Worm (Caenorhabditis elegans) whole organism, young adult: Measurements from ENCODE around the gene mth-2.

Experiments
- B0019.2 ChIP-seq: fragments of 200-800 bp; sonication (Bioruptor generic); conservative IDR thresholded peaks from 2 replicates; pipeline ENCODE4 v1.3.6; 2022; ENCODE audit warnings: missing genetic modification reagents, missing genetic modification characterization, missing compliant biosample characterization
- B0261.1 ChIP-seq: sonication (generic microtip); optimal IDR thresholded peaks from 2 replicates; lab custom pipeline; 2016; ENCODE audit warnings: mild to moderate bottlenecking, missing genetic modification characterization, moderate library complexity, missing compliant biosample characterization
- D2030.7 ChIP-seq: fragments of 200-800 bp; sonication (Bioruptor generic); IDR thresholded peaks from 2 replicates; pipeline ENCODE4 v1.3.6; 2022; ENCODE audit warnings: missing genetic modification reagents, missing genetic modification characterization, missing compliant biosample characterization
- F10E7.11 ChIP-seq: sonication (generic microtip); optimal IDR thresholded peaks from 2 replicates; lab custom pipeline; 2017; ENCODE audit warnings: mild to moderate bottlenecking, missing genetic modification characterization, moderate library complexity, missing compliant biosample characterization
- F23B12.7 ChIP-seq: sonication (generic microtip); optimal IDR thresholded peaks from 2 replicates; lab custom pipeline; 2017; ENCODE audit warnings: missing genetic modification characterization, mild to moderate bottlenecking, missing compliant biosample characterization, antibody characterized with exemption, moderate library complexity; ENCODE audit not compliant: insufficient read depth
- F49E8.2 ChIP-seq: sonication (generic microtip); optimal IDR thresholded peaks from 3 replicates; lab custom pipeline; 2017; ENCODE audit warnings: missing genetic modification characterization, mild to moderate bottlenecking, missing compliant biosample characterization, antibody characterized with exemption, moderate library complexity; ENCODE audit not compliant: insufficient read depth
- F52B5.7 ChIP-seq: sonication (generic microtip); optimal IDR thresholded peaks from 2 replicates; lab custom pipeline; 2016; ENCODE audit warnings: mild to moderate bottlenecking, missing genetic modification characterization, missing compliant biosample characterization
- T07F8.4 ChIP-seq: sonication (generic microtip); optimal IDR thresholded peaks from 2 replicates; lab custom pipeline; 2016; ENCODE audit warnings: mild to moderate bottlenecking, missing genetic modification characterization, moderate library complexity, missing compliant biosample characterization
- Y56A3A.18 ChIP-seq: fragments of 200-800 bp; sonication (Bioruptor generic); IDR thresholded peaks from 2 replicates; pipeline ENCODE4 v1.3.6; 2022; ENCODE audit warnings: missing genetic modification reagents, missing genetic modification characterization, missing compliant biosample characterization
- aptf-3 ChIP-seq: fragments of 200-800 bp; sonication (Bioruptor generic); IDR thresholded peaks from 2 replicates; pipeline ENCODE4 v1.3.6; 2022; ENCODE audit warnings: missing genetic modification characterization, missing compliant biosample characterization
- atf-7 ChIP-seq: sonication (generic microtip); optimal IDR thresholded peaks from 2 replicates; lab custom pipeline; 2017; ENCODE audit warnings: mild to moderate bottlenecking, missing genetic modification characterization, missing compliant biosample characterization
- attf-3 ChIP-seq: fragments of 200-800 bp; sonication (Bioruptor generic); conservative IDR thresholded peaks from 2 replicates; pipeline ENCODE4 v1.3.6; 2022; ENCODE audit warnings: missing genetic modification reagents, missing genetic modification characterization, missing compliant biosample characterization
- cebp-1 ChIP-seq, 2 experiments: fragments of 200-800 bp in 1 of 2; sonication (Bioruptor generic) in 1 of 2; sonication (generic microtip) in 1 of 2; IDR thresholded peaks in 1 of 2; optimal IDR thresholded peaks in 1 of 2; 2 replicates each; pipeline versions ENCODE4 v1.3.6 to Lab custom; 2017 to 2022; ENCODE audit warnings: missing compliant biosample characterization in 2 of 2, missing genetic modification characterization in 2 of 2, mild to moderate bottlenecking in 1 of 2, missing genetic modification reagents in 1 of 2, moderate library complexity in 1 of 2
- ceh-79 ChIP-seq: sonication (generic microtip); optimal IDR thresholded peaks from 2 replicates; lab custom pipeline; 2017; ENCODE audit warnings: mild to moderate bottlenecking, missing genetic modification characterization, missing compliant biosample characterization
- ceh-91 ChIP-seq: fragments of 200-800 bp; sonication (Bioruptor generic); IDR thresholded peaks from 2 replicates; pipeline ENCODE4 v1.3.6; 2022; ENCODE audit warnings: missing genetic modification reagents, missing genetic modification characterization, missing compliant biosample characterization
- die-1 ChIP-seq: sonication (generic microtip); optimal IDR thresholded peaks from 2 replicates; lab custom pipeline; 2016; ENCODE audit warnings: missing genotype, mild to moderate bottlenecking, missing genetic modification characterization, missing compliant biosample characterization
- egrh-3 ChIP-seq: fragments of 200-800 bp; sonication (Bioruptor generic); IDR thresholded peaks from 2 replicates; pipeline ENCODE4 v1.3.6; 2022; ENCODE audit warnings: missing genetic modification reagents, missing genetic modification characterization, missing compliant biosample characterization
- him-1 ChIP-seq: sonication (generic microtip); optimal IDR thresholded peaks from 2 replicates; lab custom pipeline; 2016; ENCODE audit warnings: missing genotype, missing genetic modification reagents, missing genetic modification characterization, missing compliant biosample characterization
- hlh-12 ChIP-seq: sonication (generic microtip); optimal IDR thresholded peaks from 2 replicates; lab custom pipeline; 2016; ENCODE audit warnings: missing genetic modification characterization, missing compliant biosample characterization
- hmg-1.2 ChIP-seq: fragments of 200-800 bp; sonication (Bioruptor generic); IDR thresholded peaks from 2 replicates; pipeline ENCODE4 v1.3.6; 2022; ENCODE audit warnings: missing genetic modification reagents, missing genetic modification characterization, missing compliant biosample characterization
- lin-35 ChIP-seq, 3 experiments: fragments of 150-350 bp in 2 of 3; sonication (generic microtip) in 1 of 3; optimal IDR thresholded peaks; 2 replicates each; lab custom pipeline; 2014 to 2018; ENCODE audit warnings: missing biosample characterization in 3 of 3, missing genetic modification characterization in 3 of 3, missing genetic modification reagents in 3 of 3
- madf-8 ChIP-seq: fragments of 200-800 bp; sonication (Bioruptor generic); conservative IDR thresholded peaks from 2 replicates; pipeline ENCODE4 v1.3.6; 2022; ENCODE audit warnings: missing genetic modification reagents, missing genetic modification characterization, missing compliant biosample characterization
- mcd-1 ChIP-seq: fragments of 200-800 bp; sonication (Bioruptor generic); IDR thresholded peaks from 2 replicates; pipeline ENCODE4 v1.3.6; 2022; ENCODE audit warnings: missing genetic modification reagents, missing genetic modification characterization, missing compliant biosample characterization
- mel-28 ChIP-seq: sonication (generic microtip); optimal IDR thresholded peaks from 2 replicates; lab custom pipeline; 2016; ENCODE audit warnings: borderline replicate concordance, mild to moderate bottlenecking, missing genetic modification characterization, missing compliant biosample characterization
- nfya-1 ChIP-seq: sonication (generic microtip); optimal IDR thresholded peaks from 2 replicates; lab custom pipeline; 2017; ENCODE audit warnings: antibody characterized with exemption, missing compliant biosample characterization, missing genetic modification characterization, borderline replicate concordance; ENCODE audit not compliant: insufficient read depth
- nfya-2 ChIP-seq: fragments of 200-800 bp; sonication (Bioruptor generic); IDR thresholded peaks from 2 replicates; pipeline ENCODE4 v1.3.6; 2022; ENCODE audit warnings: missing genetic modification reagents, missing genetic modification characterization, missing compliant biosample characterization
- nhr-120 ChIP-seq: fragments of 200-800 bp; sonication (Bioruptor generic); IDR thresholded peaks from 2 replicates; pipeline ENCODE4 v1.3.6; 2022; ENCODE audit warnings: missing genetic modification characterization, missing compliant biosample characterization
- nhr-80 ChIP-seq: sonication (generic microtip); optimal IDR thresholded peaks from 2 replicates; lab custom pipeline; 2016; ENCODE audit warnings: missing genetic modification characterization, missing compliant biosample characterization
- nhr-90 ChIP-seq: sonication (generic microtip); optimal IDR thresholded peaks from 2 replicates; lab custom pipeline; 2016; ENCODE audit warnings: missing genotype, mild to moderate bottlenecking, missing genetic modification characterization, missing compliant biosample characterization
- pha-4 ChIP-seq: fragments of 150-350 bp; sonication (generic microtip); optimal IDR thresholded peaks from 2 replicates; lab custom pipeline; 2014; ENCODE audit warnings: missing biosample characterization, missing genetic modification reagents, missing genetic modification characterization
- rcor-1 ChIP-seq: fragments of 200-800 bp; sonication (Bioruptor generic); IDR thresholded peaks from 2 replicates; pipeline ENCODE4 v1.3.6; 2022; ENCODE audit warnings: missing genetic modification reagents, missing genetic modification characterization, missing compliant biosample characterization
- snpc-1.3 ChIP-seq: sonication (generic microtip); optimal IDR thresholded peaks from 2 replicates; lab custom pipeline; 2017; ENCODE audit warnings: missing genetic modification characterization, mild to moderate bottlenecking, missing compliant biosample characterization, antibody characterized with exemption, moderate library complexity, missing genotype, missing genetic modification reagents; ENCODE audit not compliant: insufficient read depth
- sptf-2 ChIP-seq: fragments of 200-800 bp; sonication (Bioruptor generic); optimal IDR thresholded peaks from 2 replicates; lab custom pipeline; 2018; ENCODE audit warnings: mild to moderate bottlenecking, missing genetic modification characterization, missing compliant biosample characterization
- ztf-22 ChIP-seq: fragments of 200-800 bp; sonication (Bioruptor generic); optimal IDR thresholded peaks from 2 replicates; lab custom pipeline; 2018; ENCODE audit warnings: mild to moderate bottlenecking, missing genetic modification characterization, moderate library complexity, missing compliant biosample characterization
- ztf-26 ChIP-seq: sonication (generic microtip); optimal IDR thresholded peaks from 2 replicates; lab custom pipeline; 2017; ENCODE audit warnings: missing genetic modification characterization, missing compliant biosample characterization
- ztf-28 ChIP-seq: fragments of 200-800 bp; sonication (Bioruptor generic); IDR thresholded peaks from 2 replicates; pipeline ENCODE4 v1.3.6; 2022; ENCODE audit warnings: missing genetic modification reagents, missing genetic modification characterization, missing compliant biosample characterization

Gene mth-2

ce11 chrII:4183979-4184378 lies 10.1 kb downstream of the mth-2 start:
- no peak for TF ChIP-seq madf-8 (GFP tag; lab: Robert Waterston, UW)
- no peak for TF ChIP-seq nhr-80
- no peak for TF ChIP-seq nfya-2
- TF ChIP-seq sptf-2 (GFP tag; lab: Kevin White, UChicago), result no peak
- no peak for TF ChIP-seq pha-4 (tag; lab: Kevin White, UChicago)
- no peak for TF ChIP-seq B0019.2 (GFP tag; lab: Robert Waterston, UW)
- TF ChIP-seq hmg-1.2 (GFP tag; lab: Robert Waterston, UW), result no peak
- no peak for TF ChIP-seq egrh-3 (GFP tag; lab: Robert Waterston, UW)
- TF ChIP-seq Y56A3A.18 (GFP tag; lab: Robert Waterston, UW), result no peak
- TF ChIP-seq ceh-79 (tag; lab: Kevin White, UChicago), result no peak
- TF ChIP-seq aptf-3 (GFP tag; lab: Robert Waterston, UW), result no peak
- TF ChIP-seq ztf-26 (tag; lab: Kevin White, UChicago), result no peak
- no peak for TF ChIP-seq lin-35 (GFP tag; optimal IDR thresholded peaks at IDR 0.05; lab: Kevin White, UChicago)
- TF ChIP-seq hlh-12 (tag; lab: Kevin White, UChicago), result no peak
- no peak for TF ChIP-seq B0261.1 (tag; lab: Kevin White, UChicago)
- no peak for TF ChIP-seq ztf-28 (GFP tag; lab: Robert Waterston, UW)
- TF ChIP-seq nhr-90 (tag; lab: Kevin White, UChicago), result no peak
- TF ChIP-seq snpc-1.3 (tag; lab: Kevin White, UChicago), result no peak
- no peak for TF ChIP-seq mcd-1 (GFP tag; lab: Robert Waterston, UW)

- no peak for TF ChIP-seq ceh-91
- no peak for TF ChIP-seq nhr-80
- TF ChIP-seq die-1 (tag; lab: Kevin White, UChicago), result no peak
- TF ChIP-seq ceh-79 (tag; lab: Kevin White, UChicago), result no peak
- TF ChIP-seq rcor-1, result no peak
- TF ChIP-seq F49E8.2, result no peak
These were observed 11.8 kb downstream of the mth-2 start, which contains the start of gene R03H10.11 for ce11 chrII:4182364-4182763. Gene R03H10.11 (plus strand): TSS chrII:4182664.

DNA sequence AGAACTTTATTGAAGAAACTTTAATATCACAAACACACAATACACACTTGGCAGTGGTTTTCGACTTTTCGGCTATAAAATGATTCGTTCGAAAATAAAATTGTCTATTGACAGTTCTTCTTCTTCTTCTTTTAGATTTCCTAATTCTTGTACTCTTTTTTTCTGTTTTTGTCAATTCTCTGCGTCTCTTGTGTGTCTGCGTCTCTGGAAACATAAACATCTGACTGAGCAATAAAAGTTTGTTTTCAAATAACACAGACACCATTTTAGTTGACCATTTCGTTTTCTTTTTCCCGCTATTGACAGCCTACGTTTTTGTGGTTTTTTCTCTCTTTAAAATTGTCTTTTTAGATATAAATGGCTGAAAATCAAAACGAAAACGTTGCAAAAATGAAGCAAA lies 14.2 kb downstream of the mth-2 start, which contains the start of gene R03H10.1:
Gene R03H10.1, plus strand, starts transcription at position 352 of the 400 bp plus-strand sequence.
- TF ChIP-seq attf-3 (GFP tag; lab: Robert Waterston, UW) (no peak), F52B5.7 (tag; lab: Kevin White, UChicago) (no peak), hmg-1.2 (GFP tag; lab: Robert Waterston, UW) (no peak; the same call in 1 of the 2 replicates), F23B12.7 (no peak), D2030.7 (no peak), nfya-1 (tag; lab: Kevin White, UChicago) (no peak), F10E7.11 (tag; lab: Kevin White, UChicago) (no peak), nhr-80 (peak; percentile 21), ztf-22 (GFP tag; lab: Kevin White, UChicago) (no peak), Y56A3A.18 (GFP tag; lab: Robert Waterston, UW) (no peak), him-1 (no peak), mel-28 (tag; lab: Kevin White, UChicago) (no peak), atf-7 (tag; lab: Kevin White, UChicago) (no peak), T07F8.4 (no peak), cebp-1 (GFP tag; IDR thresholded peaks at IDR 0.05; lab: Robert Waterston, UW) (no peak), cebp-1 (tag; optimal IDR thresholded peaks at IDR 0.05; lab: Kevin White, UChicago) (peak; percentile 20), nhr-120 (GFP tag; lab: Robert Waterston, UW) (no peak)
